Fruit fly (Drosophila melanogaster) whole organism, prepupa: ENCODE measurements around the gene CG15547.

Source experiments
- Eip93F ChIP-seq: fragments of 200-800 bp; sonication (Bioruptor generic); optimal IDR thresholded peaks from 2 replicates; lab custom pipeline; 2016; ENCODE audit warnings: missing biosample characterization, mild to moderate bottlenecking, missing genetic modification characterization
- vri ChIP-seq: fragments of 200-800 bp; sonication (Bioruptor generic); optimal IDR thresholded peaks from 3 replicates; lab custom pipeline; 2016; ENCODE audit warnings: missing biosample characterization, mild to moderate bottlenecking, missing genetic modification characterization

dm6 chr3R:30913704-30914103 is 30.4 kb upstream of the CG15547 start:
- TF ChIP-seq Eip93F (no peak), vri (GFP tag; lab: Kevin White, UChicago) (no peak)
